Fruit fly (Drosophila melanogaster) whole organism, wandering third instar larva: Measurements from ENCODE around the gene Myc.

Experiments used
- Jra ChIP-seq: sonication (Bioruptor generic); optimal IDR thresholded peaks from 2 replicates; lab custom pipeline; 2016; ENCODE audit warnings: missing biosample characterization, missing genetic modification characterization
- OdsH ChIP-seq: fragments of 200-800 bp; sonication (Bioruptor generic); optimal IDR thresholded peaks from 2 replicates; lab custom pipeline; 2016; ENCODE audit warnings: missing biosample characterization, mild to moderate bottlenecking, missing genetic modification characterization

- TF ChIP-seq OdsH (no peak), Jra (GFP tag; lab: Kevin White, UChicago) (no peak)
Observed at dm6 chrX:3349598-3350237, 23.2 kb upstream of the Myc start.
